Worm (Caenorhabditis elegans) whole organism, young adult: ENCODE results near the gene cyp-31A5.

Experiments used
- B0336.3 ChIP-seq: fragments of 200-800 bp; sonication (Bioruptor generic); IDR thresholded peaks from 2 replicates; pipeline ENCODE4 v1.3.6; 2022; ENCODE audit warnings: missing genetic modification characterization, missing compliant biosample characterization
- C06A6.2 ChIP-seq: fragments of 200-800 bp; sonication (Bioruptor generic); conservative IDR thresholded peaks from 2 replicates; pipeline ENCODE4 v1.3.6; 2022; ENCODE audit warnings: missing genetic modification characterization, missing compliant biosample characterization
- C17E4.6 ChIP-seq: fragments of 200-800 bp; sonication (Bioruptor generic); IDR thresholded peaks from 2 replicates; pipeline ENCODE4 v1.3.6; 2022; ENCODE audit warnings: missing genetic modification reagents, missing genetic modification characterization, missing compliant biosample characterization
- F22D6.2 ChIP-seq: sonication (generic microtip); optimal IDR thresholded peaks from 2 replicates; lab custom pipeline; 2016; ENCODE audit warnings: mild to moderate bottlenecking, missing genetic modification characterization, missing compliant biosample characterization
- F39B2.1 ChIP-seq: fragments of 200-800 bp; sonication (Bioruptor generic); IDR thresholded peaks from 2 replicates; pipeline ENCODE4 v1.3.6; 2022; ENCODE audit warnings: missing genetic modification reagents, missing genetic modification characterization, missing compliant biosample characterization
- K11D2.4 ChIP-seq: fragments of 200-800 bp; sonication (Bioruptor generic); IDR thresholded peaks from 2 replicates; pipeline ENCODE4 v1.3.6; 2022; ENCODE audit warnings: missing genetic modification reagents, missing genetic modification characterization, missing compliant biosample characterization
- Y53G8AR.9 ChIP-seq: fragments of 200-800 bp; sonication (Bioruptor generic); conservative IDR thresholded peaks from 2 replicates; pipeline ENCODE4 v1.3.6; 2022; ENCODE audit warnings: missing genetic modification reagents, missing genetic modification characterization, missing compliant biosample characterization
- Y56A3A.18 ChIP-seq: fragments of 200-800 bp; sonication (Bioruptor generic); IDR thresholded peaks from 2 replicates; pipeline ENCODE4 v1.3.6; 2022; ENCODE audit warnings: missing genetic modification reagents, missing genetic modification characterization, missing compliant biosample characterization
- Y67H2A.10 ChIP-seq: fragments of 200-800 bp; sonication (Bioruptor generic); conservative IDR thresholded peaks from 2 replicates; pipeline ENCODE4 v1.3.6; 2022; ENCODE audit warnings: missing genetic modification reagents, missing genetic modification characterization, missing compliant biosample characterization
- Y95B8A.8 ChIP-seq: fragments of 200-800 bp; sonication (Bioruptor generic); IDR thresholded peaks from 2 replicates; pipeline ENCODE4 v1.3.6; 2022; ENCODE audit warnings: missing genetic modification reagents, missing genetic modification characterization, missing compliant biosample characterization
- ama-1 ChIP-seq, 3 experiments: fragments of 150-350 bp in 1 of 3; sonication (generic microtip) in 2 of 3; optimal IDR thresholded peaks; 2 replicates each; lab custom pipeline; 2014 to 2018; ENCODE audit warnings: missing biosample characterization in 2 of 3, missing genetic modification characterization in 2 of 3, missing genetic modification reagents in 2 of 3
- aptf-3 ChIP-seq: fragments of 200-800 bp; sonication (Bioruptor generic); IDR thresholded peaks from 2 replicates; pipeline ENCODE4 v1.3.6; 2022; ENCODE audit warnings: missing genetic modification characterization, missing compliant biosample characterization
- atf-7 ChIP-seq: sonication (generic microtip); optimal IDR thresholded peaks from 2 replicates; lab custom pipeline; 2017; ENCODE audit warnings: mild to moderate bottlenecking, missing genetic modification characterization, missing compliant biosample characterization
- athp-1 ChIP-seq: sonication (generic microtip); optimal IDR thresholded peaks from 2 replicates; lab custom pipeline; 2017; ENCODE audit warnings: mild to moderate bottlenecking, missing genetic modification characterization, missing compliant biosample characterization
- attf-6 ChIP-seq: fragments of 200-800 bp; sonication (Bioruptor generic); IDR thresholded peaks from 2 replicates; pipeline ENCODE4 v1.3.6; 2022; ENCODE audit warnings: missing genetic modification reagents, missing genetic modification characterization, missing compliant biosample characterization
- cebp-1 ChIP-seq, 2 experiments: fragments of 200-800 bp in 1 of 2; sonication (Bioruptor generic) in 1 of 2; sonication (generic microtip) in 1 of 2; IDR thresholded peaks in 1 of 2; optimal IDR thresholded peaks in 1 of 2; 2 replicates each; pipeline versions ENCODE4 v1.3.6 to Lab custom; 2017 to 2022; ENCODE audit warnings: missing compliant biosample characterization in 2 of 2, missing genetic modification characterization in 2 of 2, mild to moderate bottlenecking in 1 of 2, missing genetic modification reagents in 1 of 2, moderate library complexity in 1 of 2
- cebp-2 ChIP-seq: fragments of 200-800 bp; sonication (Bioruptor generic); IDR thresholded peaks from 2 replicates; pipeline ENCODE4 v1.3.6; 2022; ENCODE audit warnings: missing genetic modification characterization, missing compliant biosample characterization
- chd-7 ChIP-seq: sonication (generic microtip); optimal IDR thresholded peaks from 2 replicates; lab custom pipeline; 2016; ENCODE audit warnings: mild to moderate bottlenecking, missing genetic modification characterization, moderate library complexity, missing compliant biosample characterization
- die-1 ChIP-seq: sonication (generic microtip); optimal IDR thresholded peaks from 2 replicates; lab custom pipeline; 2016; ENCODE audit warnings: missing genotype, mild to moderate bottlenecking, missing genetic modification characterization, missing compliant biosample characterization
- egrh-3 ChIP-seq: fragments of 200-800 bp; sonication (Bioruptor generic); IDR thresholded peaks from 2 replicates; pipeline ENCODE4 v1.3.6; 2022; ENCODE audit warnings: missing genetic modification reagents, missing genetic modification characterization, missing compliant biosample characterization
- hrde-1 ChIP-seq: sonication (generic microtip); optimal IDR thresholded peaks from 2 replicates; lab custom pipeline; 2016; ENCODE audit warnings: missing genetic modification characterization, mild to moderate bottlenecking, missing compliant biosample characterization, moderate library complexity, missing genotype, missing genetic modification reagents, borderline replicate concordance
- hsf-1 ChIP-seq: fragments of 200-800 bp; sonication (Bioruptor generic); IDR thresholded peaks from 2 replicates; pipeline ENCODE4 v1.3.6; 2022; ENCODE audit warnings: missing genetic modification reagents, missing genetic modification characterization, missing compliant biosample characterization
- lag-1 ChIP-seq: fragments of 200-800 bp; sonication (Bioruptor generic); IDR thresholded peaks from 2 replicates; pipeline ENCODE4 v1.3.6; 2022; ENCODE audit warnings: missing genetic modification reagents, missing genetic modification characterization, missing compliant biosample characterization
- let-607 ChIP-seq, 2 experiments: fragments of 200-800 bp in 1 of 2; sonication (Bioruptor generic) in 1 of 2; sonication (generic microtip) in 1 of 2; optimal IDR thresholded peaks; 2 replicates each; lab custom pipeline; 2016 to 2018; ENCODE audit warnings: mild to moderate bottlenecking in 2 of 2, missing compliant biosample characterization in 2 of 2, missing genetic modification characterization in 2 of 2, moderate library complexity in 2 of 2, missing genotype in 1 of 2
- lin-26 ChIP-seq: fragments of 200-800 bp; sonication (Bioruptor generic); IDR thresholded peaks from 2 replicates; pipeline ENCODE4 v1.3.6; 2022; ENCODE audit warnings: missing genetic modification reagents, missing genetic modification characterization, missing compliant biosample characterization
- lin-40 ChIP-seq: sonication (generic microtip); optimal IDR thresholded peaks from 2 replicates; lab custom pipeline; 2016; ENCODE audit warnings: missing genetic modification characterization, mild to moderate bottlenecking, missing compliant biosample characterization, missing genotype, missing genetic modification reagents
- lir-1 ChIP-seq: fragments of 200-800 bp; sonication (Bioruptor generic); conservative IDR thresholded peaks from 2 replicates; pipeline ENCODE4 v1.3.6; 2022; ENCODE audit warnings: missing genetic modification reagents, missing genetic modification characterization, missing compliant biosample characterization
- lsl-1 ChIP-seq: fragments of 200-800 bp; sonication (Bioruptor generic); optimal IDR thresholded peaks from 2 replicates; lab custom pipeline; 2018; ENCODE audit warnings: mild to moderate bottlenecking, missing genetic modification characterization, moderate library complexity, missing compliant biosample characterization
- mxl-1 ChIP-seq: sonication (generic microtip); optimal IDR thresholded peaks from 2 replicates; lab custom pipeline; 2016; ENCODE audit warnings: missing genetic modification characterization, missing compliant biosample characterization
- nfyb-1 ChIP-seq: fragments of 200-800 bp; sonication (Bioruptor generic); IDR thresholded peaks from 2 replicates; pipeline ENCODE4 v1.3.6; 2022; ENCODE audit warnings: missing genetic modification reagents, missing genetic modification characterization, missing compliant biosample characterization
- nhr-120 ChIP-seq: fragments of 200-800 bp; sonication (Bioruptor generic); IDR thresholded peaks from 2 replicates; pipeline ENCODE4 v1.3.6; 2022; ENCODE audit warnings: missing genetic modification characterization, missing compliant biosample characterization
- nhr-80 ChIP-seq: sonication (generic microtip); optimal IDR thresholded peaks from 2 replicates; lab custom pipeline; 2016; ENCODE audit warnings: missing genetic modification characterization, missing compliant biosample characterization
- nhr-90 ChIP-seq: sonication (generic microtip); optimal IDR thresholded peaks from 2 replicates; lab custom pipeline; 2016; ENCODE audit warnings: missing genotype, mild to moderate bottlenecking, missing genetic modification characterization, missing compliant biosample characterization
- snpc-4 ChIP-seq, 5 experiments: fragments of 150-350 bp in 1 of 5; sonication (generic microtip) in 4 of 5; optimal IDR thresholded peaks; 2 replicates each; lab custom pipeline; 2014 to 2018; ENCODE audit warnings: missing genetic modification characterization in 5 of 5, missing biosample characterization in 3 of 5, antibody characterized with exemption in 2 of 5, mild to moderate bottlenecking in 2 of 5, missing compliant biosample characterization in 2 of 5, missing genotype in 2 of 5, moderate library complexity in 2 of 5, missing genetic modification reagents in 1 of 5
- somi-1 ChIP-seq: fragments of 200-800 bp; sonication (Bioruptor generic); optimal IDR thresholded peaks from 2 replicates; lab custom pipeline; 2018; ENCODE audit warnings: mild to moderate bottlenecking, missing genetic modification characterization, missing compliant biosample characterization
- tbp1 ChIP-seq: fragments of 200-800 bp; sonication (Bioruptor generic); optimal IDR thresholded peaks from 2 replicates; lab custom pipeline; 2018; ENCODE audit warnings: mild to moderate bottlenecking, missing genetic modification characterization, missing compliant biosample characterization
- tbx-9 ChIP-seq: sonication (generic microtip); optimal IDR thresholded peaks from 2 replicates; lab custom pipeline; 2016; ENCODE audit warnings: borderline replicate concordance, missing genetic modification characterization, inconsistent platforms, missing compliant biosample characterization
- tlf-1 ChIP-seq: fragments of 200-800 bp; sonication (Bioruptor generic); optimal IDR thresholded peaks from 2 replicates; lab custom pipeline; 2018; ENCODE audit warnings: mild to moderate bottlenecking, missing genetic modification characterization, missing compliant biosample characterization
- zim-3 ChIP-seq: sonication (generic microtip); optimal IDR thresholded peaks from 2 replicates; lab custom pipeline; 2017; ENCODE audit warnings: mild to moderate bottlenecking, missing genetic modification characterization, moderate library complexity, missing compliant biosample characterization
- ztf-22 ChIP-seq: fragments of 200-800 bp; sonication (Bioruptor generic); optimal IDR thresholded peaks from 2 replicates; lab custom pipeline; 2018; ENCODE audit warnings: mild to moderate bottlenecking, missing genetic modification characterization, moderate library complexity, missing compliant biosample characterization
- ztf-26 ChIP-seq: sonication (generic microtip); optimal IDR thresholded peaks from 2 replicates; lab custom pipeline; 2017; ENCODE audit warnings: missing genetic modification characterization, missing compliant biosample characterization
- ztf-3 ChIP-seq: fragments of 200-800 bp; sonication (Bioruptor generic); optimal IDR thresholded peaks from 2 replicates; lab custom pipeline; 2018; ENCODE audit warnings: mild to moderate bottlenecking, missing genetic modification characterization, missing compliant biosample characterization
- ztf-6 ChIP-seq: fragments of 200-800 bp; sonication (Bioruptor generic); IDR thresholded peaks from 2 replicates; pipeline ENCODE4 v1.3.6; 2022; ENCODE audit warnings: missing genetic modification reagents, missing genetic modification characterization, missing compliant biosample characterization

The cyp-31A5 gene

ce11 chrIV:13393246-13393716, 7.8 kb upstream of the cyp-31A5 start:
- TF ChIP-seq tbp1 (GFP tag; lab: Kevin White, UChicago) (peak; percentile 7), lin-26 (GFP tag; lab: Robert Waterston, UW) (no peak), tlf-1 (GFP tag; lab: Kevin White, UChicago) (peak; percentile 5), ztf-26 (tag; lab: Kevin White, UChicago) (peak; percentile 55), F39B2.1 (GFP tag; lab: Robert Waterston, UW) (no peak), nhr-90 (tag; lab: Kevin White, UChicago) (peak; percentile 53), nfyb-1 (peak; percentile 69), let-607 (tag; optimal IDR thresholded peaks at IDR 0.05; lab: Kevin White, UChicago) (peak in 1 of 2 experiments; percentile 41), somi-1 (peak; percentile 25), lir-1 (GFP tag; lab: Robert Waterston, UW) (0 out of 2 replicates have a peak, but pooled peaks have one; percentile 7), C06A6.2 (GFP tag; lab: Robert Waterston, UW) (no peak), F22D6.2 (no peak), ztf-22 (GFP tag; lab: Kevin White, UChicago) (peak; percentile 38), snpc-4 (GFP tag; optimal IDR thresholded peaks at IDR 0.05; lab: Kevin White, UChicago) (no peak), snpc-4 (tag; optimal IDR thresholded peaks at IDR 0.05; lab: Kevin White, UChicago) (peak in 1 of 4 experiments; percentile 0), Y53G8AR.9 (GFP tag; lab: Robert Waterston, UW) (0 out of 2 replicates have a peak, but pooled peaks have one; percentile 41), K11D2.4 (GFP tag; lab: Robert Waterston, UW) (0 out of 2 replicates have a peak, but pooled peaks have one; percentile 12), cebp-1 (GFP tag; IDR thresholded peaks at IDR 0.05; lab: Robert Waterston, UW) (no peak; the same call in 1 of the 2 replicates), cebp-1 (tag; optimal IDR thresholded peaks at IDR 0.05; lab: Kevin White, UChicago) (peak; percentile 34), nhr-80 (tag; lab: Kevin White, UChicago) (peak; percentile 81), atf-7 (tag; lab: Kevin White, UChicago) (peak; percentile 44), lin-40 (tag; lab: Kevin White, UChicago) (peak; percentile 77)

- TF ChIP-seq ama-1 (optimal IDR thresholded peaks at IDR 0.05; lab: Kevin White, UChicago) (peak; percentile 42), ama-1 (GFP tag; optimal IDR thresholded peaks at IDR 0.05; lab: Kevin White, UChicago) (no peak), chd-7 (no peak)
Observed at ce11 chrIV:13394686-13395085, 6.4 kb upstream of the cyp-31A5 start.

DNA sequence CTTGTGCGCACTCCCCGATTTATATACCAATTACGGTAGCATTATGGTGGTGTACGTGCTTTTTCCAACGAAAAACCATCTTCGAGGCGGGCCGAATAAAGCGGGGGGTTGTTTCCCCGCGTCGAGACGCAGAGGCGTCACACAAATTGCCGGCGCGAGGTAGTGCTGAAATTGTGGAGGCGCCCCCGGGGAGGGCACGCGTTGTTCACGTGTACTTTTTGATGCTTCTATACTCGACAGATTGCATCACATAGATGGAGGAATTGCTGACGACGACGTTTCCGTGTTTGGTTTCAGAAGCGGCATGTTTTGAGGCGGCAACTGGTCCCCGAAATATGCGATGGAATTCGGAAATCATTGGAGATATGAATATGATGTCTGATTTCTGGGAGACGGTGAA, 5.8 kb upstream of the cyp-31A5 start:
- TF ChIP-seq tlf-1 (GFP tag; lab: Kevin White, UChicago) (no peak), aptf-3 (GFP tag; lab: Robert Waterston, UW) (no peak), nfyb-1 (0 out of 2 replicates have a peak, but pooled peaks have one; percentile 51), attf-6 (no peak), athp-1 (no peak), lsl-1 (GFP tag; lab: Kevin White, UChicago) (no peak), tbx-9 (no peak), Y95B8A.8 (GFP tag; lab: Robert Waterston, UW) (no peak), mxl-1 (tag; lab: Kevin White, UChicago) (no peak), cebp-2 (GFP tag; lab: Robert Waterston, UW) (0 out of 2 replicates have a peak, but pooled peaks have one; percentile 6), ztf-3 (peak; percentile 39), die-1 (tag; lab: Kevin White, UChicago) (no peak), hrde-1 (tag; lab: Kevin White, UChicago) (no peak), lag-1 (GFP tag; lab: Robert Waterston, UW) (no peak), ztf-6 (GFP tag; lab: Robert Waterston, UW) (0 out of 2 replicates have a peak, but pooled peaks have one; percentile 74), Y56A3A.18 (GFP tag; lab: Robert Waterston, UW) (0 out of 2 replicates have a peak, but pooled peaks have one; percentile 43), C17E4.6 (peak; percentile 65; the same call in 1 of the 2 replicates), egrh-3 (0 out of 2 replicates have a peak, but pooled peaks have one; percentile 27), somi-1 (peak; percentile 85), hsf-1 (no peak), B0336.3 (GFP tag; lab: Robert Waterston, UW) (peak; percentile 75), zim-3 (tag; lab: Kevin White, UChicago) (no peak), nhr-120 (GFP tag; lab: Robert Waterston, UW) (no peak), Y67H2A.10 (GFP tag; lab: Robert Waterston, UW) (no peak), nhr-80 (tag; lab: Kevin White, UChicago) (peak; percentile 57)
